Worm (Caenorhabditis elegans): ENCODE measurements around the gene ZC178.2.

DNA sequence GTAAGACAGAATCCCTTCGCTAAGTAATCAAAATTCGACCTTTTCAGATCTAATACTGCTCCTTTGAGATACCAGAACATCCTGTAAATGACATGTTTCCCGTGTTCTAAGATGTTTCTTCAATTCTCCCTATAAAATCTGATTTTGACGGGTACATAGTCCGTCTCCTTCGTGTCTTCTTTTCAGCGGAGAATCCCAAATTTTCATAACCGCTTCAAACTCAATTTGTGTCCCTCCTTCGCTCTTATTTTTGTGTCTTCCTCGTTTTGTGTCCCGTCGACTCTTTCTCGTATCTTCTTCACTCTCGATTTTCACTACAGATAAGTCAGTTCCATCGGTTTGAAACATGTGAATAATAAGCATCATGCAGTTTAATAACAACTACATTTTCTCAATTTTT lies 4.4 kb upstream of the ZC178.2 start, which contains the start of gene glr-5:
- TF ChIP-seq elt-2 (tag; optimal IDR thresholded peaks at IDR 0.05) = no peak
- no peak for TF ChIP-seq fkh-10 (GFP tag; optimal IDR thresholded peaks at IDR 0.05)
- TF ChIP-seq dve-1 (tag; optimal IDR thresholded peaks at IDR 0.05) = no peak

Measured in whole organism, late embryonic.